Worm (Caenorhabditis elegans) whole organism, early embryonic: ENCODE data around the gene fbxb-47.

Experiments
- ama-1 ChIP-seq: fragments of 150-350 bp; optimal IDR thresholded peaks from 2 replicates; lab custom pipeline; 2014
- ceh-13 ChIP-seq: fragments of 200-800 bp; sonication (Bioruptor generic); optimal IDR thresholded peaks from 2 replicates; lab custom pipeline; 2018; ENCODE audit warnings: mild to moderate bottlenecking, missing genetic modification characterization, missing compliant biosample characterization
- sea-1 ChIP-seq: fragments of 200-800 bp; sonication (Bioruptor generic); conservative IDR thresholded peaks from 2 replicates; pipeline ENCODE4 v1.3.6; 2022; ENCODE audit warnings: missing genetic modification characterization, missing compliant biosample characterization

DNA sequence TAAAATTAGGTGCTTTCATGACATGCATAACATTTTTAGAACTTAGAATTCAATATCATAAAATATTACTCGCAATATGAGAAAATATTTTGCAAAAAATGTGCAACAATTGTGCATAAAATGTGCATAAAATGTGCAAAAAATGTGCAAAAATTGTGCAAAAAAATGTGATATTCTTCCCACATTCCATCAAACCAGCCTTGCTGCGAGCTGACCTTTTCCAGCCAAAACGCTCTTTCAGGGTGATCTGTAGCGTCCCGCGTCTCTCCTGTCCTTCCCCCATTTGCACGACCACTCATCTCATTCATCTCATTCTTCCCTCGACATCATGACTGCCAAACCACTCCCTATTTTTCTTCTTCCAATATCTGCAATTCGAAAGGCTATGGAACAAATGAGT is 27.2 kb downstream of the fbxb-47 start, which contains the start of gene fbxb-17:
- TF ChIP-seq ama-1, result no peak
- no peak for TF ChIP-seq ceh-13 (GFP tag; lab: Kevin White, UChicago)
- TF ChIP-seq sea-1 (GFP tag; lab: Robert Waterston, UW), result no peak
